Fruit fly (Drosophila melanogaster): ENCODE data around the gene LysS.

Gene LysS

dm6 chr3L:1211096-1211495 lies 16.5 kb upstream of the LysS start, which contains the start of gene LysD:
Gene LysD (minus strand): TSS chr3L:1211196.
- no peak for TF ChIP-seq CG34367 (tag; optimal IDR thresholded peaks at IDR 0.05)
- TF ChIP-seq CG12605 (GFP tag; IDR thresholded peaks at IDR 0.05): no peak
- TF ChIP-seq EcR (GFP tag; optimal IDR thresholded peaks at IDR 0.05): no peak
- no peak for TF ChIP-seq fd96Ca (GFP tag; IDR thresholded peaks at IDR 0.05)
- no peak for TF ChIP-seq Snoo (tag; optimal IDR thresholded peaks at IDR 0.05)
- TF ChIP-seq D1 (tag; optimal IDR thresholded peaks at IDR 0.05): no peak
- no peak for TF ChIP-seq rn (GFP tag; IDR thresholded peaks at IDR 0.05)
- no peak for TF ChIP-seq gl (tag; optimal IDR thresholded peaks at IDR 0.05)
- TF ChIP-seq Pif1B (GFP tag; optimal IDR thresholded peaks at IDR 0.05): no peak
- no peak for TF ChIP-seq CG17806 (tag; optimal IDR thresholded peaks at IDR 0.05)
- no peak for TF ChIP-seq Pif1A (GFP tag; optimal IDR thresholded peaks at IDR 0.05)

DNA sequence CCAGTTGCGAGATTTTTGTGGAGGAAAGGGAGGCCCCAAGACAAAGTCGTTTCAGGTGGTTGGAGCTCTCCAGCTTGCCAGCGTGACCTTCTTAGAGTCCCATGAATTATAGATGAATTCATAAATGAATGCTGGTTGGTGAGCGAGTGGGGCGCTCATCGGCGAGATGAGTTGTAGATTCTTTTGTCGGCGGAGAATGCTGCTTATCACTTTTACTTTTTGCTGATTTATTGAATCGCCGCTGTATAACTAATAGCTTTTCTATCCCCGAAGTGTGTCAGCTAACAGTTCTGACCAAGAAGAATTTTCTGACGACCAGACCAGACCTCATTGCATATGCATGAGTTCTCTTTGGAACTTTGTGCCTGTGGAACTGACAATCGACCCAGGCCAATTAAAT lies 15.4 kb upstream of the LysS start:
- TF ChIP-seq CG10348 (GFP tag; IDR thresholded peaks at IDR 0.05) (no peak), CG15710 (tag; optimal IDR thresholded peaks at IDR 0.05) (no peak), D1 (tag; optimal IDR thresholded peaks at IDR 0.05) (no peak)

DNA sequence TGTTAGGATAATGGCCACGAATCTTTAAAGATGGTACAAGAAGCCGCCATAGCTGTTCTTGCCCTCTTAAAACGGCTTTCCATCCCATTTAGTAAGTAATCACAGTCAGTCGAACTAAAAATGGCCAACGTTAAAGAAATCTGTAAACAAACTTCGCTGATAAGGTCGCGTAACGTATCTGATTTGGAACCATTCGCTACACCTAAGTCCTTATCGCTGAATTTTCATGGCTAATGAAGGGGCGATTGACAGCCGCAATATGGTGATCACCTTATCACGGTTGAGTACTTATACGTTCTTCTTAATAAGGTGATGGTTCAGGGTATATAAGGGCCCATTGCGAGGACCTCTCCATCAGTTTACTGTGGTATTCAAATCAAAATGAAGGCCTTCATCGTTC lies 15.0 kb upstream of the LysS start, which contains the start of gene LysE:
LysE (plus strand) TSS at position 257 of the 400 bp plus-strand sequence.
- no peak for TF ChIP-seq CG9948 (tag; optimal IDR thresholded peaks at IDR 0.05)
- no peak for TF ChIP-seq CG4496 (GFP tag; IDR thresholded peaks at IDR 0.05)

dm6 chr3L:1216460-1216859 lies 11.1 kb upstream of the LysS start:
- TF ChIP-seq EcR (GFP tag; optimal IDR thresholded peaks at IDR 0.05): no peak
- peak; percentile 45 for TF ChIP-seq CG8301 (tag; optimal IDR thresholded peaks at IDR 0.05)
- TF ChIP-seq D1 (tag; optimal IDR thresholded peaks at IDR 0.05): no peak
- TF ChIP-seq CG4496 (GFP tag; IDR thresholded peaks at IDR 0.05): peak; percentile 51; the same call in 1 of the 3 replicates
- TF ChIP-seq CG8159 (tag; optimal IDR thresholded peaks at IDR 0.05): no peak
- no peak for TF ChIP-seq Pif1B (GFP tag; optimal IDR thresholded peaks at IDR 0.05)
- peak; percentile 36 for TF ChIP-seq CG14655 (GFP tag; optimal IDR thresholded peaks at IDR 0.05)
- 0 out of 2 replicates have a peak, but pooled peaks have one; percentile 26 for TF ChIP-seq rn (GFP tag; IDR thresholded peaks at IDR 0.05)
- no peak for TF ChIP-seq CG12605 (GFP tag; IDR thresholded peaks at IDR 0.05)
- peak; percentile 41 for TF ChIP-seq Ets98B (GFP tag; IDR thresholded peaks at IDR 0.05)
- peak; percentile 50; the same call in 2 of the 3 replicates for TF ChIP-seq fd96Ca (GFP tag; IDR thresholded peaks at IDR 0.05)
- no peak for TF ChIP-seq CG9948 (tag; optimal IDR thresholded peaks at IDR 0.05)
- TF ChIP-seq CG32121 (GFP tag; IDR thresholded peaks at IDR 0.05): no peak
- no peak for TF ChIP-seq CG17806 (tag; optimal IDR thresholded peaks at IDR 0.05)
- TF ChIP-seq CG13204 (GFP tag; optimal IDR thresholded peaks at IDR 0.05): no peak
- no peak for TF ChIP-seq Snoo (tag; optimal IDR thresholded peaks at IDR 0.05)
- no peak for TF ChIP-seq Pif1A (GFP tag; optimal IDR thresholded peaks at IDR 0.05)
- no peak for TF ChIP-seq CG34367 (tag; optimal IDR thresholded peaks at IDR 0.05)
- TF ChIP-seq CG10348 (GFP tag; IDR thresholded peaks at IDR 0.05): no peak

dm6 chr3L:1218596-1218995 lies 9.0 kb upstream of the LysS start, which contains the start of gene LysP:
Gene LysP (minus strand): TSS chr3L:1218696.
- TF ChIP-seq CG4496 (GFP tag; IDR thresholded peaks at IDR 0.05): 0 out of 3 replicates have a peak, but pooled peaks have one; percentile 19
- TF ChIP-seq CG14655 (GFP tag; optimal IDR thresholded peaks at IDR 0.05): no peak
- no peak for TF ChIP-seq Ets98B (GFP tag; IDR thresholded peaks at IDR 0.05)
- TF ChIP-seq CG12605 (GFP tag; IDR thresholded peaks at IDR 0.05): no peak
- TF ChIP-seq CG8159 (tag; optimal IDR thresholded peaks at IDR 0.05): no peak
- TF ChIP-seq CG34367 (tag; optimal IDR thresholded peaks at IDR 0.05): no peak
- no peak for TF ChIP-seq CG10348 (GFP tag; IDR thresholded peaks at IDR 0.05)
- no peak for TF ChIP-seq CG8301 (tag; optimal IDR thresholded peaks at IDR 0.05)

DNA sequence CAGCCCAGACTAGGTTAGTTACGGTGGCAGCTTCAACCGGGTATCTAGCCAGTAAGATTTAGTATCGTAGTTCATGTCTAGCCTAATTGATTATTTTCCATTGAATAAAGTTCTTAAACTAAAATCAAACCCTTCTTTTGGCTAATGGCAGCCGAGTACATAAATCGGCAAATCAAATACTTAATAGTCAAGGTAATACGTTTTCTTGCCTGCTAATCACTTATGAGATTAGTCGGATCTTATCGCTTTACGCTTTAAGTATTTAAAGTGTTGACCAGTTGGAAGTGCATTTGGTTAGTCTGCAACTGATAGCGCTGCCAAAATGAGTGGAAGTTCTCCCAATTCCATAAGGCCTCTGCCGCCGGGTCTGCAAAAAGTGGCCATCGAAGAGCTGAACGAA lies 5.0 kb downstream of the LysS start, which contains the start of gene CG33965:
CG33965 (plus strand) TSS at position 301 of the 400 bp plus-strand sequence.
- TF ChIP-seq CG34367 (tag; optimal IDR thresholded peaks at IDR 0.05): no peak
- no peak for TF ChIP-seq Snoo (tag; optimal IDR thresholded peaks at IDR 0.05)
- no peak for TF ChIP-seq Pif1A (GFP tag; optimal IDR thresholded peaks at IDR 0.05)
- no peak for TF ChIP-seq EcR (GFP tag; optimal IDR thresholded peaks at IDR 0.05)
- no peak for TF ChIP-seq gl (tag; optimal IDR thresholded peaks at IDR 0.05)
- no peak for TF ChIP-seq rn (GFP tag; IDR thresholded peaks at IDR 0.05)
- TF ChIP-seq CG17806 (tag; optimal IDR thresholded peaks at IDR 0.05): no peak
- TF ChIP-seq CG13204 (GFP tag; optimal IDR thresholded peaks at IDR 0.05): no peak
- no peak for TF ChIP-seq CG15710 (tag; optimal IDR thresholded peaks at IDR 0.05)
- no peak for TF ChIP-seq D1 (tag; optimal IDR thresholded peaks at IDR 0.05)
- TF ChIP-seq CG8301 (tag; optimal IDR thresholded peaks at IDR 0.05): no peak
- no peak for TF ChIP-seq CG14655 (GFP tag; optimal IDR thresholded peaks at IDR 0.05)
- no peak for TF ChIP-seq CG10348 (GFP tag; IDR thresholded peaks at IDR 0.05)
- no peak for TF ChIP-seq CG12605 (GFP tag; IDR thresholded peaks at IDR 0.05)
- TF ChIP-seq CG8159 (tag; optimal IDR thresholded peaks at IDR 0.05): no peak
- TF ChIP-seq Pif1B (GFP tag; optimal IDR thresholded peaks at IDR 0.05): no peak
- no peak for TF ChIP-seq CG9948 (tag; optimal IDR thresholded peaks at IDR 0.05)
- no peak for TF ChIP-seq CG32121 (GFP tag; IDR thresholded peaks at IDR 0.05)
- TF ChIP-seq fd96Ca (GFP tag; IDR thresholded peaks at IDR 0.05): no peak

DNA sequence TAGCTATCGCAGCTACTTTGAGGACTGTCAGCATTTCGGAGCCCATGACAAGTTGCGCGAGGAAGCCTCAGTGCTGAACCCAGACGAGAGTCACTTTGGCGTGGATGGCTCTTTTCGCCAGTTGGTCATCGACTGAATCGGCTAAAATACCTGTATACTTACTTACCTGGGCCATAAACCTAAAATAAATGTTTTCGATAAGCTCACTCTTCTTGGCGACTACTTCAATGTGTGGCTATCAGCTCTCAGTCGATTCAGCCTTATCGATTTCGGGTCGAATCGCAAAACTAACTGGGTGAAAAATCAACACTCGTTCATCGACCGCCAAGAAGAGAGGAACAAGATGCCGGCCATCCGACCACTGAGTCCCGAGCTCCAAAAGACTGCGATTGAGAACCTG lies 6.3 kb downstream of the LysS start, which contains the start of gene CG33966:
CG33966 (plus strand) TSS at position 301 of the 400 bp plus-strand sequence.
- no peak for TF ChIP-seq CG9948 (tag; optimal IDR thresholded peaks at IDR 0.05)
- TF ChIP-seq Snoo (tag; optimal IDR thresholded peaks at IDR 0.05): no peak
- TF ChIP-seq CG8159 (tag; optimal IDR thresholded peaks at IDR 0.05): no peak
- TF ChIP-seq CG32121 (GFP tag; IDR thresholded peaks at IDR 0.05): no peak
- no peak for TF ChIP-seq Ets98B (GFP tag; IDR thresholded peaks at IDR 0.05)
- no peak for TF ChIP-seq CG10348 (GFP tag; IDR thresholded peaks at IDR 0.05)
- TF ChIP-seq CG15710 (tag; optimal IDR thresholded peaks at IDR 0.05): no peak
- no peak for TF ChIP-seq D1 (tag; optimal IDR thresholded peaks at IDR 0.05)
- TF ChIP-seq CG13204 (GFP tag; optimal IDR thresholded peaks at IDR 0.05): no peak
- no peak for TF ChIP-seq CG34367 (tag; optimal IDR thresholded peaks at IDR 0.05)
- no peak for TF ChIP-seq Pif1B (GFP tag; optimal IDR thresholded peaks at IDR 0.05)
- TF ChIP-seq CG17806 (tag; optimal IDR thresholded peaks at IDR 0.05): no peak
- TF ChIP-seq Pif1A (GFP tag; optimal IDR thresholded peaks at IDR 0.05): no peak
- no peak for TF ChIP-seq gl (tag; optimal IDR thresholded peaks at IDR 0.05)
- TF ChIP-seq CG4496 (GFP tag; IDR thresholded peaks at IDR 0.05): no peak

All from whole organism, pupa.